Fruit fly (Drosophila melanogaster) whole organism, embryonic: ENCODE results near the gene Snm1.

Experiments used
- Awh ChIP-seq: fragments of 200-800 bp; sonication (Bioruptor generic); IDR thresholded peaks from 2 replicates; pipeline ENCODE4, ENCODE4 v1.3.6; 2022; ENCODE audit warnings: missing biosample characterization, missing genetic modification characterization
- CG10462 ChIP-seq: fragments of 200-800 bp; sonication (Bioruptor generic); optimal IDR thresholded peaks from 2 replicates; lab custom pipeline; 2016; ENCODE audit warnings: missing biosample characterization, missing genetic modification characterization
- CG11247 ChIP-seq: fragments of 200-800 bp; sonication (Bioruptor generic); IDR thresholded peaks from 2 replicates; pipeline ENCODE4 v1.3.6; 2022; ENCODE audit warnings: missing biosample characterization, missing genetic modification characterization
- CG11696 ChIP-seq: fragments of 200-800 bp; sonication (Bioruptor generic); IDR thresholded peaks from 2 replicates; pipeline ENCODE4 v1.3.6; 2022; ENCODE audit warnings: missing biosample characterization, missing genetic modification characterization
- CG12155 ChIP-seq: fragments of 200-800 bp; sonication (Bioruptor generic); optimal IDR thresholded peaks from 3 replicates; lab custom pipeline; 2016; ENCODE audit warnings: missing biosample characterization, missing genetic modification characterization
- CG12391 ChIP-seq: fragments of 200-800 bp; sonication (Bioruptor generic); optimal IDR thresholded peaks from 3 replicates; lab custom pipeline; 2018; ENCODE audit warnings: missing biosample characterization, mild to moderate bottlenecking, missing genetic modification characterization, moderate library complexity
- CG12769 ChIP-seq: fragments of 200-800 bp; sonication (Bioruptor generic); optimal IDR thresholded peaks from 2 replicates; lab custom pipeline; 2019; ENCODE audit warnings: missing biosample characterization, mild to moderate bottlenecking, missing genetic modification characterization, moderate library complexity
- CG14965 ChIP-seq: fragments of 200-800 bp; sonication (Bioruptor generic); optimal IDR thresholded peaks from 2 replicates; lab custom pipeline; 2016; ENCODE audit warnings: missing biosample characterization, missing genetic modification characterization, borderline replicate concordance
- CG1647 ChIP-seq: fragments of 200-800 bp; sonication (Bioruptor generic); optimal IDR thresholded peaks from 3 replicates; lab custom pipeline; 2016; ENCODE audit warnings: missing biosample characterization, missing genetic modification characterization
- CG18476 ChIP-seq: fragments of 200-800 bp; sonication (Bioruptor generic); optimal IDR thresholded peaks from 2 replicates; lab custom pipeline; 2016; ENCODE audit warnings: missing biosample characterization, mild to moderate bottlenecking, missing genetic modification characterization
- CG30431 ChIP-seq: fragments of 200-800 bp; sonication (Bioruptor generic); optimal IDR thresholded peaks from 2 replicates; lab custom pipeline; 2017; ENCODE audit warnings: missing biosample characterization, missing genetic modification characterization
- CG33213 ChIP-seq: fragments of 200-800 bp; sonication (Bioruptor generic); optimal IDR thresholded peaks from 3 replicates; lab custom pipeline; 2016; ENCODE audit warnings: missing biosample characterization, missing genetic modification characterization
- CG6654 ChIP-seq: fragments of 200-800 bp; sonication (Bioruptor generic); optimal IDR thresholded peaks from 2 replicates; lab custom pipeline; 2017; ENCODE audit warnings: missing biosample characterization, mild to moderate bottlenecking, missing genetic modification characterization
- CG6765 ChIP-seq: fragments of 200-800 bp; sonication (Bioruptor generic); optimal IDR thresholded peaks from 3 replicates; lab custom pipeline; 2017; ENCODE audit warnings: missing biosample characterization, mild to moderate bottlenecking, missing genetic modification characterization
- CG7556 ChIP-seq: fragments of 200-800 bp; sonication (Bioruptor generic); optimal IDR thresholded peaks from 2 replicates; lab custom pipeline; 2017; ENCODE audit warnings: missing biosample characterization, mild to moderate bottlenecking, missing genetic modification characterization
- CG7987 ChIP-seq: fragments of 200-800 bp; sonication (Bioruptor generic); optimal IDR thresholded peaks from 2 replicates; lab custom pipeline; 2018; ENCODE audit warnings: missing biosample characterization, mild to moderate bottlenecking, missing genetic modification characterization, moderate library complexity
- CG9727 ChIP-seq: fragments of 200-800 bp; sonication (Bioruptor generic); optimal IDR thresholded peaks from 3 replicates; lab custom pipeline; 2017; ENCODE audit warnings: missing biosample characterization, mild to moderate bottlenecking, missing genetic modification characterization
- CG9876 ChIP-seq: fragments of 200-800 bp; sonication (Bioruptor generic); optimal IDR thresholded peaks from 2 replicates; lab custom pipeline; 2016; ENCODE audit warnings: missing biosample characterization, missing genetic modification characterization
- Dip2 ChIP-seq: fragments of 200-800 bp; sonication (Bioruptor generic); IDR thresholded peaks from 2 replicates; pipeline ENCODE4 v1.3.6; 2022; ENCODE audit warnings: missing biosample characterization, missing genetic modification characterization
- Dref ChIP-seq: fragments of 200-800 bp; sonication (Bioruptor generic); IDR thresholded peaks from 2 replicates; pipeline ENCODE4 v1.3.6; 2022; ENCODE audit warnings: missing biosample characterization, missing genetic modification characterization
- Fer2 ChIP-seq: fragments of 200-800 bp; sonication (Bioruptor generic); optimal IDR thresholded peaks from 2 replicates; lab custom pipeline; 2018; ENCODE audit warnings: missing biosample characterization, mild to moderate bottlenecking, missing genetic modification characterization, moderate library complexity
- HmgZ ChIP-seq: fragments of 200-800 bp; sonication (Bioruptor generic); optimal IDR thresholded peaks from 2 replicates; lab custom pipeline; 2018; ENCODE audit warnings: missing biosample characterization, mild to moderate bottlenecking, missing genetic modification characterization
- Hr39 ChIP-seq: fragments of >200 bp; optimal IDR thresholded peaks from 2 replicates; lab custom pipeline; 2017
- Mes4 ChIP-seq: fragments of 200-800 bp; sonication (Bioruptor generic); optimal IDR thresholded peaks from 2 replicates; lab custom pipeline; 2016; ENCODE audit warnings: missing biosample characterization, missing genetic modification characterization
- Neu2 ChIP-seq: fragments of 200-800 bp; sonication (Bioruptor generic); optimal IDR thresholded peaks from 3 replicates; lab custom pipeline; 2016; ENCODE audit warnings: missing biosample characterization, missing genetic modification characterization, borderline replicate concordance
- NfI ChIP-seq: fragments of 200-800 bp; sonication (Bioruptor generic); optimal IDR thresholded peaks from 3 replicates; lab custom pipeline; 2018; ENCODE audit warnings: missing biosample characterization, mild to moderate bottlenecking, missing genetic modification characterization, moderate library complexity
- PHDP ChIP-seq: fragments of 200-800 bp; sonication (Bioruptor generic); optimal IDR thresholded peaks from 3 replicates; lab custom pipeline; 2018; ENCODE audit warnings: missing biosample characterization, mild to moderate bottlenecking, missing genetic modification characterization, moderate library complexity
- Sin3A ChIP-seq: fragments of >200 bp; optimal IDR thresholded peaks from 2 replicates; lab custom pipeline; 2018
- Six4 ChIP-seq: fragments of 200-800 bp; sonication (Bioruptor generic); optimal IDR thresholded peaks from 2 replicates; lab custom pipeline; 2016; ENCODE audit warnings: missing biosample characterization, missing genetic modification characterization
- Sry-δ ChIP-seq: fragments of 200-800 bp; sonication (Bioruptor generic); optimal IDR thresholded peaks from 2 replicates; lab custom pipeline; 2016; ENCODE audit warnings: missing biosample characterization, missing genetic modification characterization
- Xbp1 ChIP-seq: fragments of 200-800 bp; sonication (Bioruptor generic); optimal IDR thresholded peaks from 3 replicates; lab custom pipeline; 2016; ENCODE audit warnings: missing biosample characterization, mild to moderate bottlenecking, missing genetic modification characterization
- aop ChIP-seq: fragments of 200-800 bp; sonication (Bioruptor generic); IDR thresholded peaks from 2 replicates; pipeline ENCODE4 v1.3.6; 2022; ENCODE audit warnings: missing biosample characterization, missing genetic modification characterization
- br ChIP-seq: fragments of >200 bp; optimal IDR thresholded peaks from 2 replicates; lab custom pipeline; 2017
- chinmo ChIP-seq: fragments of 200-800 bp; sonication (Bioruptor generic); IDR thresholded peaks from 4 replicates; pipeline ENCODE4 v1.3.6; 2022; ENCODE audit warnings: missing biosample characterization, missing genetic modification characterization; ENCODE audit not compliant: partially characterized antibody
- chn ChIP-seq: fragments of 200-800 bp; sonication (Bioruptor generic); optimal IDR thresholded peaks from 2 replicates; lab custom pipeline; 2016; ENCODE audit warnings: missing biosample characterization, missing genetic modification characterization
- cwo ChIP-seq: fragments of 200-800 bp; sonication (Bioruptor generic); optimal IDR thresholded peaks from 3 replicates; lab custom pipeline; 2017; ENCODE audit warnings: missing biosample characterization, missing genetic modification characterization, mild to moderate bottlenecking, moderate library complexity, missing genetic modification reagents
- ems ChIP-seq: fragments of 200-800 bp; sonication (Bioruptor generic); optimal IDR thresholded peaks from 3 replicates; lab custom pipeline; 2016; ENCODE audit warnings: missing biosample characterization, missing genetic modification characterization
- fd96Cb ChIP-seq: fragments of 200-800 bp; sonication (Bioruptor generic); optimal IDR thresholded peaks from 2 replicates; lab custom pipeline; 2018; ENCODE audit warnings: missing biosample characterization, mild to moderate bottlenecking, missing genetic modification characterization, moderate library complexity
- hb ChIP-seq: fragments of 200-800 bp; sonication (Bioruptor generic); IDR thresholded peaks from 3 replicates; pipeline ENCODE4 v1.3.6; 2022; ENCODE audit warnings: missing biosample characterization, missing genetic modification characterization; ENCODE audit not compliant: partially characterized antibody
- hbn ChIP-seq: fragments of 200-800 bp; sonication (Bioruptor generic); IDR thresholded peaks from 2 replicates; pipeline ENCODE4 v1.3.6; 2022; ENCODE audit warnings: missing biosample characterization, missing genetic modification characterization; ENCODE audit not compliant: partially characterized antibody
- jing ChIP-seq: fragments of 200-800 bp; sonication (Bioruptor generic); optimal IDR thresholded peaks from 2 replicates; lab custom pipeline; 2018; ENCODE audit warnings: missing biosample characterization, mild to moderate bottlenecking, missing genetic modification characterization
- lab ChIP-seq: fragments of 200-800 bp; sonication (Bioruptor generic); optimal IDR thresholded peaks from 3 replicates; lab custom pipeline; 2017; ENCODE audit warnings: missing biosample characterization, missing genetic modification characterization, mild to moderate bottlenecking, moderate library complexity, missing genetic modification reagents
- onecut ChIP-seq: fragments of 200-800 bp; sonication (Bioruptor generic); IDR thresholded peaks from 2 replicates; pipeline ENCODE4 v1.3.6; 2022; ENCODE audit warnings: missing biosample characterization, missing genetic modification characterization
- otp ChIP-seq: fragments of 200-800 bp; sonication (Bioruptor generic); IDR thresholded peaks from 3 replicates; pipeline ENCODE4, ENCODE4 v1.3.6; 2022; ENCODE audit warnings: missing biosample characterization, missing genetic modification characterization
- seq ChIP-seq: fragments of 200-800 bp; sonication (Bioruptor generic); IDR thresholded peaks from 2 replicates; pipeline ENCODE4 v1.3.6; 2022; ENCODE audit warnings: missing biosample characterization, missing genetic modification characterization
- slbo ChIP-seq: fragments of 200-800 bp; sonication (Bioruptor generic); IDR thresholded peaks from 2 replicates; pipeline ENCODE4 v1.3.6; 2022; ENCODE audit warnings: missing biosample characterization, missing genetic modification characterization
- sug ChIP-seq: fragments of 200-800 bp; optimal IDR thresholded peaks from 2 replicates; lab custom pipeline; 2019; ENCODE audit warnings: missing biosample characterization, mild to moderate bottlenecking, missing genetic modification characterization, moderate library complexity
- tgo ChIP-seq: fragments of 200-800 bp; sonication (Bioruptor generic); IDR thresholded peaks from 3 replicates; pipeline ENCODE4 v1.3.6; 2022; ENCODE audit warnings: missing biosample characterization, missing genetic modification characterization
- trem ChIP-seq: fragments of 200-800 bp; optimal IDR thresholded peaks from 3 replicates; lab custom pipeline; 2019; ENCODE audit warnings: missing biosample characterization, mild to moderate bottlenecking, missing genetic modification characterization, moderate library complexity
- twi ChIP-seq: fragments of 200-800 bp; optimal IDR thresholded peaks from 2 replicates; lab custom pipeline; 2019; ENCODE audit warnings: missing biosample characterization, mild to moderate bottlenecking, missing genetic modification characterization, moderate library complexity
- unpg ChIP-seq: fragments of 200-800 bp; sonication (Bioruptor generic); optimal IDR thresholded peaks from 3 replicates; lab custom pipeline; 2018; ENCODE audit warnings: missing biosample characterization, mild to moderate bottlenecking, missing genetic modification characterization, moderate library complexity
- zen ChIP-seq: fragments of 200-800 bp; sonication (Bioruptor generic); optimal IDR thresholded peaks from 3 replicates; lab custom pipeline; 2018; ENCODE audit warnings: missing biosample characterization, mild to moderate bottlenecking, missing genetic modification characterization, moderate library complexity

Gene Snm1

DNA sequence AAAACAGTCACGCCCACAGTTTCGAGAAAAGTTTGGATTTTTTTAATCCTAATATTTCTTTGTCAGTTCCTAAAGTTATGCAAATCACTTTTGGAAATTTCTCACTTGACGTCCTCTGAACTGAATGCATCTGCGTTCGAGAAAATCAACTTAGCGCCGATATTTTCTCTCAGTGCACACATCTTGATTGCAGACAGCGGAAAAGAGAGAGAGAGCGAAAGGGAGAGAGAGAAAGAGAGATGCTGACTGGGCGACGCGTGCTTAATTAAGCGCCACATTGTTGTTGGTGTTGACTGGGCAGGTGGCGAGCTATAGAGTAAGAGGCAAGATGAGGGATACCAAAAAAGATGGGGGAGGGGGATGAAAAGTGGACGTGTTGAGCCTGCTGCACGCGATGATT lies 36.3 kb upstream of the Snm1 start (continued):
- TF ChIP-seq Neu2 (no peak), Awh (GFP tag; lab: Robert Waterston, UW) (peak; percentile 91), CG11247 (GFP tag; lab: Robert Waterston, UW) (no peak), onecut (GFP tag; lab: Robert Waterston, UW) (peak; percentile 46), CG11696 (GFP tag; lab: Robert Waterston, UW) (peak; percentile 8; the same call in 1 of the 2 replicates), trem (tag; lab: Kevin White, UChicago) (peak; percentile 32), Fer2 (tag; lab: Kevin White, UChicago) (no peak), CG33213 (GFP tag; lab: Kevin White, UChicago) (no peak), CG7556 (GFP tag; lab: Kevin White, UChicago) (peak; percentile 35), Mes4 (GFP tag; lab: Kevin White, UChicago) (peak; percentile 68), CG1647 (no peak), jing (GFP tag; lab: Kevin White, UChicago) (peak; percentile 29), sug (tag; lab: Kevin White, UChicago) (no peak), hbn (GFP tag; lab: Robert Waterston, UW) (no peak), ems (GFP tag; lab: Kevin White, UChicago) (peak; percentile 11), slbo (peak; percentile 37; the same call in 1 of the 2 replicates), cwo (GFP tag; lab: Kevin White, UChicago) (no peak), fd96Cb (tag; lab: Kevin White, UChicago) (peak; percentile 39), chn (GFP tag; lab: Kevin White, UChicago) (peak; percentile 60), CG12391 (peak; percentile 57), CG30431 (GFP tag; lab: Kevin White, UChicago) (peak; percentile 34), CG6765 (GFP tag; lab: Kevin White, UChicago) (no peak), Dref (GFP tag; lab: Robert Waterston, UW) (no peak), Six4 (peak; percentile 24), Sry-δ (no peak), CG10462 (GFP tag; lab: Kevin White, UChicago) (no peak), otp (GFP tag; lab: Robert Waterston, UW) (0 out of 3 replicates have a peak, but pooled peaks have one; percentile 57), br (lab: Kevin White, UChicago) (no peak), zen (tag; lab: Kevin White, UChicago) (no peak), CG9876 (GFP tag; lab: Kevin White, UChicago) (peak; percentile 24), HmgZ (tag; lab: Kevin White, UChicago) (no peak), hb (GFP tag; lab: Robert Waterston, UW) (no peak), CG14965 (GFP tag; lab: Kevin White, UChicago) (no peak), Sin3A (lab: Kevin White, UChicago) (no peak), NfI (peak; percentile 53), Dip2 (GFP tag; lab: Robert Waterston, UW) (no peak), CG7987 (GFP tag; lab: Kevin White, UChicago) (no peak), Hr39 (lab: Kevin White, UChicago) (no peak), seq (no peak), PHDP (tag; lab: Kevin White, UChicago) (peak; percentile 31), twi (tag; lab: Kevin White, UChicago) (no peak), chinmo (GFP tag; lab: Robert Waterston, UW) (no peak), tgo (peak; percentile 36; the same call in 1 of the 3 replicates), CG18476 (GFP tag; lab: Kevin White, UChicago) (no peak), aop (GFP tag; lab: Robert Waterston, UW) (no peak), Xbp1 (peak; percentile 61), CG12769 (tag; lab: Kevin White, UChicago) (peak; percentile 33), CG9727 (peak; percentile 35), CG12155 (GFP tag; lab: Kevin White, UChicago) (peak; percentile 27), lab (no peak), unpg (peak; percentile 66), CG6654 (GFP tag; lab: Kevin White, UChicago) (peak; percentile 11)
